Fruit fly (Drosophila melanogaster) whole organism, adult: ENCODE measurements around the gene CG14160.

Source experiments
- CG11617 ChIP-seq: fragments of 200-800 bp; sonication (Bioruptor generic); optimal IDR thresholded peaks from 2 replicates; lab custom pipeline; 2017; ENCODE audit warnings: mild to moderate bottlenecking, missing biosample characterization, missing genetic modification reagents, missing genetic modification characterization
- CG5204 ChIP-seq: fragments of 200-800 bp; sonication (Bioruptor generic); optimal IDR thresholded peaks from 2 replicates; lab custom pipeline; 2016; ENCODE audit warnings: missing biosample characterization, missing genetic modification characterization
- bab1 ChIP-seq: fragments of 200-800 bp; sonication (Bioruptor generic); optimal IDR thresholded peaks from 3 replicates; lab custom pipeline; 2019; ENCODE audit warnings: missing biosample characterization, mild to moderate bottlenecking, missing genetic modification characterization, moderate library complexity
- cnc ChIP-seq, 2 experiments: fragments of >200 bp; optimal IDR thresholded peaks; 2 replicates each; lab custom pipeline; 2017
- kay ChIP-seq: fragments of 200-800 bp; sonication (Bioruptor generic); peaks from one replicate; lab custom pipeline; 2016; ENCODE audit warnings: missing biosample characterization, missing genetic modification characterization, borderline replicate concordance

DNA sequence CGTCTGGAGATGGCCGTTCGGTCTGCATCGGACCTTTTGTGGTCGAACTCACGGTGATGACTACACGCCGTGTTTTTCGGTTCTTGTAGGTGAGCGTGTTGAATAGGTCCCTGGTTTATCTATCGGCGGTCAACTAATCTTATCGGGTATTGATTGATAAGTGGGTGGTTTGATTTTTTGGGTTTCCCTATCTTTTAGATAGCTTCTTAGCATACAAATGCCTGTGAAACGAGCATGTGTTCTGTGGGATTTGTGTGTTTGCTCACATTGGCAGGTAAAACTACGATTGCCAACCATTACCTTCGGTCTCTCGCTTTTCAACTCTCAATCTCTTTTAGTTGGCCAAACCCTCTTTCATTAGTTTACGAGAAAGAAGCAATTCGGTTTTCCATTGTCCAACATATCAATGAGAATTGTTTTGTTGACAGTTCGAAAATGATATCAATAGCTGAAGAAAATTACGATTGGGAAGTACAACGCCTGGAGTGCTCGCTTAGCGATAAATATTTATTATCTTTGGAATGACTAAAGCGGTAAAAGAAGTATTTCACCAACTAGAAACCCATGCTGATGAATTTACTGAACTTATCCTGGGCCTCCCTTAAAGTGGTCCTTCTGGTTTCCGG, 3.2 kb upstream of the CG14160 start, which contains the start of gene CG32053:
- TF ChIP-seq kay (GFP tag; lab: Kevin White, UChicago) (peak; percentile 56), CG11617 (GFP tag; lab: Kevin White, UChicago) (no peak), CG5204 (no peak), bab1 (GFP tag; lab: Kevin White, UChicago) (no peak), cnc (optimal IDR thresholded peaks at IDR 0.05; lab: Kevin White, UChicago) (no peak)
